Worm (Caenorhabditis elegans) whole organism, early embryonic: ENCODE results near the gene C47D12.5.

Experiments
- ama-1 ChIP-seq: fragments of 150-350 bp; optimal IDR thresholded peaks from 2 replicates; lab custom pipeline; 2014
- ceh-13 ChIP-seq: fragments of 200-800 bp; sonication (Bioruptor generic); optimal IDR thresholded peaks from 2 replicates; lab custom pipeline; 2018; ENCODE audit warnings: mild to moderate bottlenecking, missing genetic modification characterization, missing compliant biosample characterization
- pes-1 ChIP-seq: fragments of 200-800 bp; sonication (Bioruptor generic); IDR thresholded peaks from 2 replicates; pipeline ENCODE4 v1.3.6; 2022; ENCODE audit warnings: missing genetic modification reagents, missing genetic modification characterization, missing compliant biosample characterization
- scrt-1 ChIP-seq: fragments of 200-800 bp; sonication (Bioruptor generic); IDR thresholded peaks from 2 replicates; pipeline ENCODE4 v1.3.6; 2022; ENCODE audit warnings: missing genetic modification characterization, missing compliant biosample characterization

ce11 chrII:11642736-11643135, 42.3 kb downstream of the C47D12.5 start:
- no peak for TF ChIP-seq scrt-1 (GFP tag; lab: Robert Waterston, UW)
- no peak for TF ChIP-seq pes-1 (GFP tag; lab: Robert Waterston, UW)
- no peak for TF ChIP-seq ceh-13
- no peak for TF ChIP-seq ama-1 (lab: Kevin White, UChicago)
